In genomic region chrX:16133815-16134214, ce11 we compare ENCODE assay signal across 1 worm cellular context.
TF ChIP-seq lines count a peak whose summit lies in the region.

No protein-coding gene starts in this region.

TF ChIP-seq in whole organism, L1 larva, 84 proteins besides CTCF, POLR2A, EP300 and RAD21 (continued from another document):
- TF ChIP-seq grh-1 (GFP tag; IDR thresholded peaks at IDR 0.05; lab: Robert Waterston, UW), result no peak
- no peak for TF ChIP-seq fos-1 (tag; optimal IDR thresholded peaks at IDR 0.05; lab: Kevin White, UChicago)
- no peak for TF ChIP-seq ceh-8 (GFP tag; optimal IDR thresholded peaks at IDR 0.05; lab: Kevin White, UChicago)
- no peak for TF ChIP-seq pqm-1 (tag; optimal IDR thresholded peaks at IDR 0.05; lab: Kevin White, UChicago)
- TF ChIP-seq ama-1 (optimal IDR thresholded peaks at IDR 0.05; lab: Kevin White, UChicago), result no peak
- TF ChIP-seq fkh-4 (tag; optimal IDR thresholded peaks at IDR 0.05; lab: Kevin White, UChicago; ENCODE audit: borderline replicate concordance), result no peak
- TF ChIP-seq aha-1 (tag; optimal IDR thresholded peaks at IDR 0.05; lab: Kevin White, UChicago), result no peak
- no peak for TF ChIP-seq pag-3 (tag; optimal IDR thresholded peaks at IDR 0.05; lab: Kevin White, UChicago; ENCODE audit: borderline replicate concordance, insufficient read depth)
- no peak for TF ChIP-seq hlh-4 (tag; optimal IDR thresholded peaks at IDR 0.05; lab: Kevin White, UChicago)
- TF ChIP-seq lin-35 (GFP tag; optimal IDR thresholded peaks at IDR 0.05; lab: Kevin White, UChicago), result no peak
- no peak for TF ChIP-seq ztf-4 (tag; optimal IDR thresholded peaks at IDR 0.05; lab: Kevin White, UChicago)
- TF ChIP-seq zag-1 (tag; optimal IDR thresholded peaks at IDR 0.05; lab: Kevin White, UChicago), result no peak
- TF ChIP-seq sptf-1 (tag; optimal IDR thresholded peaks at IDR 0.05; lab: Kevin White, UChicago), result no peak
- no peak for TF ChIP-seq lin-39 (tag; optimal IDR thresholded peaks at IDR 0.05; lab: Kevin White, UChicago)
- no peak for TF ChIP-seq unc-30 (tag; optimal IDR thresholded peaks at IDR 0.05; lab: Kevin White, UChicago)
- no peak for TF ChIP-seq blmp-1 (tag; optimal IDR thresholded peaks at IDR 0.05; lab: Kevin White, UChicago)
- TF ChIP-seq fkh-8 (tag; optimal IDR thresholded peaks at IDR 0.05; lab: Kevin White, UChicago), result no peak
- TF ChIP-seq rnt-1 (tag; optimal IDR thresholded peaks at IDR 0.05; lab: Kevin White, UChicago), result peak; percentile 41
- no peak for TF ChIP-seq isw-1 (GFP tag; IDR thresholded peaks at IDR 0.05; lab: Robert Waterston, UW)
- TF ChIP-seq snpc-4 (tag; optimal IDR thresholded peaks at IDR 0.05; lab: Kevin White, UChicago), result no peak
- TF ChIP-seq ets-5 (GFP tag; IDR thresholded peaks at IDR 0.05; lab: Robert Waterston, UW), result no peak
- no peak for TF ChIP-seq dpl-1 (GFP tag; optimal IDR thresholded peaks at IDR 0.05; lab: Kevin White, UChicago)
- no peak for TF ChIP-seq vab-15 (tag; optimal IDR thresholded peaks at IDR 0.05; lab: Kevin White, UChicago)
- peak; percentile 65 for TF ChIP-seq lin-14 (GFP tag; optimal IDR thresholded peaks at IDR 0.05; lab: Kevin White, UChicago)
- peak; percentile 29 for TF ChIP-seq dsc-1 (tag; optimal IDR thresholded peaks at IDR 0.05; lab: Kevin White, UChicago)
- TF ChIP-seq mef-2 (tag; optimal IDR thresholded peaks at IDR 0.05; lab: Kevin White, UChicago), result no peak
- no peak for TF ChIP-seq tlp-1 (tag; optimal IDR thresholded peaks at IDR 0.05; lab: Kevin White, UChicago)
- TF ChIP-seq C16A3.4 (tag; optimal IDR thresholded peaks at IDR 0.05; lab: Kevin White, UChicago), result no peak
- TF ChIP-seq nhr-19 (GFP tag; conservative IDR thresholded peaks at IDR 0.05; lab: Robert Waterston, UW), result no peak
- no peak for TF ChIP-seq jun-1 (tag; optimal IDR thresholded peaks at IDR 0.05; lab: Kevin White, UChicago)
- peak; percentile 5 for TF ChIP-seq nhr-47 (tag; optimal IDR thresholded peaks at IDR 0.05; lab: Kevin White, UChicago)
- no peak for TF ChIP-seq lin-13 (GFP tag; optimal IDR thresholded peaks at IDR 0.05; lab: Kevin White, UChicago)
- peak in 1 of 2 experiments; percentile 0 for TF ChIP-seq lsy-2 (tag; optimal IDR thresholded peaks at IDR 0.05; lab: Kevin White, UChicago)
- TF ChIP-seq unc-130 (tag; optimal IDR thresholded peaks at IDR 0.05; lab: Kevin White, UChicago), result no peak
